Worm (Caenorhabditis elegans) whole organism, late embryonic: ENCODE results near the gene lido-17.

Experiments used
- ama-1 ChIP-seq: fragments of 150-350 bp; optimal IDR thresholded peaks from 2 replicates; lab custom pipeline; 2014
- ets-4 ChIP-seq: sonication (generic microtip); optimal IDR thresholded peaks from 2 replicates; lab custom pipeline; 2016; ENCODE audit warnings: missing genetic modification characterization, missing compliant biosample characterization
- fax-1 ChIP-seq: sonication (generic microtip); optimal IDR thresholded peaks from 2 replicates; lab custom pipeline; 2016; ENCODE audit warnings: missing genotype, missing genetic modification characterization, missing compliant biosample characterization
- fkh-10 ChIP-seq: fragments of 150-350 bp; optimal IDR thresholded peaks from 2 replicates; lab custom pipeline; 2014; ENCODE audit warnings: missing biosample characterization, missing genetic modification reagents, missing genetic modification characterization
- gmeb-2 ChIP-seq: sonication (generic microtip); optimal IDR thresholded peaks from 2 replicates; lab custom pipeline; 2016; ENCODE audit warnings: missing genetic modification characterization, inconsistent platforms, missing compliant biosample characterization
- nfya-1 ChIP-seq: sonication (generic microtip); optimal IDR thresholded peaks from 2 replicates; lab custom pipeline; 2017; ENCODE audit warnings: missing genetic modification characterization, mild to moderate bottlenecking, missing compliant biosample characterization, antibody characterized with exemption, moderate library complexity
- nhr-11 ChIP-seq: fragments of 150-350 bp; optimal IDR thresholded peaks from 2 replicates; lab custom pipeline; 2014; ENCODE audit warnings: missing biosample characterization, missing genetic modification characterization
- odd-2 ChIP-seq: sonication (generic microtip); optimal IDR thresholded peaks from 2 replicates; lab custom pipeline; 2017; ENCODE audit warnings: antibody characterized with exemption, mild to moderate bottlenecking, missing genetic modification characterization, missing compliant biosample characterization
- pag-3 ChIP-seq: sonication (generic microtip); optimal IDR thresholded peaks from 2 replicates; lab custom pipeline; 2016; ENCODE audit warnings: missing compliant biosample characterization, missing genetic modification characterization, borderline replicate concordance
- syd-9 ChIP-seq: sonication (generic microtip); optimal IDR thresholded peaks from 2 replicates; lab custom pipeline; 2016; ENCODE audit warnings: mild to moderate bottlenecking, missing genetic modification characterization, moderate library complexity, missing compliant biosample characterization
- unc-3 ChIP-seq, 2 experiments: fragments of 200-800 bp in 1 of 2; sonication (Bioruptor generic) in 1 of 2; sonication (generic microtip) in 1 of 2; conservative IDR thresholded peaks in 1 of 2; optimal IDR thresholded peaks in 1 of 2; 2 replicates each; pipeline versions ENCODE4 v1.3.6 to Lab custom; 2016 to 2022; ENCODE audit warnings: missing compliant biosample characterization in 2 of 2, missing genetic modification characterization in 2 of 2, missing genetic modification reagents in 1 of 2

DNA sequence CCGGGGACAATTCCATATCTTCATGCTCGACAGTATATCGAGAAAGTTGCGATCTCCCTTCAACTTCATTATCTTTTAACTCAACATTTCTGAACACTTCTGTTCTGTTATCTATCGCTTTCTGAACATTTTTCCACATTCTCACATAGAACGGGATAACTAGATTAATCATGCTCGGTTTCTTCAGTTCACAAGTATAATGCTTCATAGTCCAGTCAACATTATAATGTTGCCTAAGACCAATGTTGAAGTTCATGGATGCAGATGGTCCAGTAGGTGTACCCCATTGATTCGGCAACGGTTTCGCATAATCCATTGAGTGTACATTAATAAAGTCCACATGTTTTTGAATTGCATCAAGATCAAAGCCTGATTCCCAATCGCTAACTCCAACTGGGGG lies 46.2 kb upstream of the lido-17 start:
- TF ChIP-seq ama-1 (lab: Kevin White, UChicago) (no peak), odd-2 (tag; lab: Kevin White, UChicago) (no peak), unc-3 (GFP tag; conservative IDR thresholded peaks at IDR 0.05; lab: Robert Waterston, UW) (no peak), unc-3 (tag; optimal IDR thresholded peaks at IDR 0.05; lab: Kevin White, UChicago) (no peak), nhr-11 (tag; lab: Kevin White, UChicago) (no peak), fkh-10 (GFP tag; lab: Kevin White, UChicago) (no peak), ets-4 (tag; lab: Kevin White, UChicago) (no peak), syd-9 (no peak), pag-3 (no peak), nfya-1 (no peak), fax-1 (tag; lab: Kevin White, UChicago) (no peak), gmeb-2 (tag; lab: Kevin White, UChicago) (no peak)
